Fruit fly (Drosophila melanogaster): Measurements from ENCODE around the gene CG8188.

Gene CG8188

DNA sequence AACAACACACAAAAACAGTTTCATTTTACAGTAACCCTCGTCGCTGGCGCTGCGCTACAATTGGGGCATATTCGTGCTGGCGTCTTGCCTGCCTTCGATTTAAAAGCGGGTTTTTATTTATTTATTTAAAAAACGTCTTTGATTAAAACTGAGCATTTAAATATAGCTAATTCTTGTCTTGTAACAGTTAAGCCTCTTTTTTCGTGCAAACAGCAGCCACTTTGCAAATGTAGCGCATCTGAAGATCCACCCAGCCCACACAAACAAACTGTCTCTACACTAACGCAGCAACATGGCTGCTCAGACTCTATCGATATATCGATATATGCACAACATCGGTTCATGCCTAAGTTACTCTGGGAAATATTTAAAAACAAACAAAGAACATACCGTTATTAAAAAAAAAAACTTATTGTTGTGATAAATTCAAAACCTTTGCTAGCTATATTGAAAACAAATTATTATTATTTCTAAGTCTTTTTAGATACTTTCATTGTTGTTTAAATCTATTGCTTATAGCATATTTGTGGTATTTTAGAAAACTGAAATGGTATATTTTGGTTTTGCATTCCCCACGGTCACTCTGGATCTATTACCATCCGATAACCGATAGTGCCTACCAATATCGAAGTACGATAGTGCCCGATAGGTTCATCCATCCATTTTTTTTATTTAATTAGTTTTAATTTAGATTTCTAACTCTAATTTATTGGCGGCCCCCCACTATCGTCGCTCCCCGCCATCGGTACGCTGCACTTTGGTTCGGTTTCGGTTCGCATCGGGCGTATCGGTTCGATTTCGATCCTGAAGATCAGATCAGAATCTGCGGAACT, at the start of gene CG8188, which contains the start of gene par-6 (continued):
- TF ChIP-seq vnd (GFP tag; IDR thresholded peaks at IDR 0.05; ENCODE audit: partially characterized antibody) (peak; percentile 69), CG4282 (GFP tag; optimal IDR thresholded peaks at IDR 0.05) (peak; percentile 76), CG32767 (GFP tag; IDR thresholded peaks at IDR 0.05) (peak; percentile 95), Atf3 (GFP tag; optimal IDR thresholded peaks at IDR 0.05) (peak; percentile 85), dmrt11E (tag; optimal IDR thresholded peaks at IDR 0.05) (peak; percentile 85), CG12155 (GFP tag; optimal IDR thresholded peaks at IDR 0.05) (peak; percentile 83), CG3838 (GFP tag; optimal IDR thresholded peaks at IDR 0.05) (peak; percentile 72), unpg (GFP tag; optimal IDR thresholded peaks at IDR 0.05) (peak; percentile 90), CG11093 (GFP tag; IDR thresholded peaks at IDR 0.05) (peak; percentile 75; the same call in 1 of the 3 replicates), vfl (GFP tag; optimal IDR thresholded peaks at IDR 0.05) (peak; percentile 79), crol (GFP tag; IDR thresholded peaks at IDR 0.05) (no peak), Dbx (GFP tag; IDR thresholded peaks at IDR 0.05) (peak; percentile 86), CG1647 (GFP tag; optimal IDR thresholded peaks at IDR 0.05) (peak; percentile 86), CG10979 (tag; optimal IDR thresholded peaks at IDR 0.05) (peak; percentile 78), ATbp (GFP tag; optimal IDR thresholded peaks at IDR 0.05) (peak; percentile 72), CG2202 (tag; optimal IDR thresholded peaks at IDR 0.05) (peak; percentile 75), E2f1 (GFP tag; IDR thresholded peaks at IDR 0.05) (peak; percentile 80), CG2678 (tag; optimal IDR thresholded peaks at IDR 0.05) (peak; percentile 89), CG12236 (GFP tag; optimal IDR thresholded peaks at IDR 0.05) (peak; percentile 62), jumu (GFP tag; optimal IDR thresholded peaks at IDR 0.05) (peak; percentile 88), CG14441 (GFP tag; IDR thresholded peaks at IDR 0.05) (peak; percentile 90), scrt (GFP tag; optimal IDR thresholded peaks at IDR 0.05) (peak; percentile 76), grn (GFP tag; optimal IDR thresholded peaks at IDR 0.05) (peak; percentile 43), esg (GFP tag; conservative IDR thresholded peaks at IDR 0.05) (peak; percentile 89), CG9932 (GFP tag; IDR thresholded peaks at IDR 0.05) (peak; percentile 92), CG13123 (GFP tag; optimal IDR thresholded peaks at IDR 0.05) (peak; percentile 81), sc (optimal IDR thresholded peaks at IDR 0.05) (no peak), sc (GFP tag; optimal IDR thresholded peaks at IDR 0.05) (peak; percentile 53), CG3726 (GFP tag; IDR thresholded peaks at IDR 0.05) (peak; percentile 77; the same call in 1 of the 3 replicates), Ptx1 (GFP tag; IDR thresholded peaks at IDR 0.05) (peak; percentile 94), CG11456 (GFP tag; IDR thresholded peaks at IDR 0.05) (peak; percentile 87), CG8290 (GFP tag; optimal IDR thresholded peaks at IDR 0.05) (no peak), CG8290 (tag; optimal IDR thresholded peaks at IDR 0.05) (peak; percentile 16 to 63), CkIIα-i1 (GFP tag; IDR thresholded peaks at IDR 0.05) (no peak), cas (GFP tag; IDR thresholded peaks at IDR 0.05) (0 out of 2 replicates have a peak, but pooled peaks have one; percentile 39), otp (GFP tag; IDR thresholded peaks at IDR 0.05) (peak; percentile 79), CG7372 (GFP tag; IDR thresholded peaks at IDR 0.05) (peak; percentile 84), Opbp (GFP tag; IDR thresholded peaks at IDR 0.05; ENCODE audit: partially characterized antibody) (peak; percentile 45; the same call in 1 of the 3 replicates), BtbVII (GFP tag; optimal IDR thresholded peaks at IDR 0.05) (peak; percentile 76), Kr (GFP tag; optimal IDR thresholded peaks at IDR 0.05) (no peak), ftz-f1 (GFP tag; optimal IDR thresholded peaks at IDR 0.05) (no peak), zfh1 (GFP tag; IDR thresholded peaks at IDR 0.05) (peak; percentile 93), Usf (GFP tag; optimal IDR thresholded peaks at IDR 0.05) (peak; percentile 77), CG17568 (GFP tag; optimal IDR thresholded peaks at IDR 0.05) (peak; percentile 81), dimm (GFP tag; IDR thresholded peaks at IDR 0.05) (peak; percentile 11; the same call in 1 of the 2 replicates), az2 (GFP tag; optimal IDR thresholded peaks at IDR 0.05) (peak; percentile 88), dpn (GFP tag; optimal IDR thresholded peaks at IDR 0.05) (peak; percentile 87 to 90), eve (GFP tag; optimal IDR thresholded peaks at IDR 0.05) (peak in 1 of 2 experiments; percentile 83), onecut (GFP tag; IDR thresholded peaks at IDR 0.05) (peak; percentile 50), CG11085 (GFP tag; IDR thresholded peaks at IDR 0.05) (peak; percentile 76)
